Worm (Caenorhabditis elegans) whole organism, L4 larva: ENCODE data around the gene nmy-3.

Source experiments
- F26F4.8 ChIP-seq: fragments of 200-800 bp; sonication (Bioruptor generic); conservative IDR thresholded peaks from 2 replicates; pipeline ENCODE4 v1.3.6; 2022; ENCODE audit warnings: missing genetic modification characterization, missing compliant biosample characterization
- F49E8.2 ChIP-seq: sonication (generic microtip); optimal IDR thresholded peaks from 2 replicates; lab custom pipeline; 2016; ENCODE audit warnings: missing compliant biosample characterization, mild to moderate bottlenecking, missing genetic modification characterization, borderline replicate concordance
- Y75B8A.6 ChIP-seq: fragments of 200-800 bp; sonication (Bioruptor generic); IDR thresholded peaks from 2 replicates; pipeline ENCODE4 v1.3.6; 2022; ENCODE audit warnings: missing genetic modification reagents, missing genetic modification characterization, missing compliant biosample characterization
- ZK546.5 ChIP-seq, 2 experiments: sonication (generic microtip); optimal IDR thresholded peaks; 2 replicates each; lab custom pipeline; 2017; ENCODE audit warnings: missing biosample characterization in 2 of 2, missing genetic modification characterization in 2 of 2
- aha-1 ChIP-seq: fragments of 150-350 bp; peaks from one replicate; lab custom pipeline; 2014; ENCODE audit warnings: missing biosample characterization, missing genetic modification characterization
- ama-1 ChIP-seq: fragments of 150-350 bp; optimal IDR thresholded peaks from 2 replicates; lab custom pipeline; 2014; ENCODE audit warnings: inconsistent platforms, mixed read lengths
- ceh-20 ChIP-seq: fragments of 200-800 bp; sonication (Bioruptor generic); IDR thresholded peaks from 2 replicates; pipeline ENCODE4 v1.3.6; 2022; ENCODE audit warnings: missing genetic modification reagents, missing genetic modification characterization, missing compliant biosample characterization
- ceh-44 ChIP-seq: fragments of 200-800 bp; sonication (Bioruptor generic); IDR thresholded peaks from 2 replicates; pipeline ENCODE4 v1.3.6; 2022; ENCODE audit warnings: missing genetic modification reagents, missing genetic modification characterization, missing compliant biosample characterization
- ceh-82 ChIP-seq: sonication (generic microtip); optimal IDR thresholded peaks from 2 replicates; lab custom pipeline; 2017; ENCODE audit warnings: missing biosample characterization, missing genetic modification characterization
- ces-1 ChIP-seq: fragments of 150-350 bp; sonication (generic microtip); optimal IDR thresholded peaks from 4 replicates; lab custom pipeline; 2014; ENCODE audit warnings: missing biosample characterization, missing genetic modification reagents, missing genetic modification characterization
- cey-2 ChIP-seq: sonication (generic microtip); optimal IDR thresholded peaks from 3 replicates; lab custom pipeline; 2017; ENCODE audit warnings: missing genetic modification characterization, mild to moderate bottlenecking, missing compliant biosample characterization, antibody characterized with exemption, borderline replicate concordance; ENCODE audit not compliant: insufficient read depth
- daf-12 ChIP-seq: fragments of 150-350 bp; optimal IDR thresholded peaks from 2 replicates; lab custom pipeline; 2014; ENCODE audit warnings: missing biosample characterization, missing genetic modification reagents, missing genetic modification characterization
- daf-16 ChIP-seq, 3 experiments: sonication (generic microtip); optimal IDR thresholded peaks; 2 replicates each; lab custom pipeline; 2016 to 2017; ENCODE audit warnings: missing genetic modification characterization in 3 of 3, missing genetic modification reagents in 3 of 3, mild to moderate bottlenecking in 2 of 3, missing compliant biosample characterization in 2 of 3, missing biosample characterization in 1 of 3, moderate library complexity in 1 of 3
- daf-8 ChIP-seq: fragments of 200-800 bp; sonication (Bioruptor generic); IDR thresholded peaks from 2 replicates; pipeline ENCODE4 v1.3.6; 2022; ENCODE audit warnings: missing genetic modification characterization, missing compliant biosample characterization
- dmd-6 ChIP-seq: fragments of 200-800 bp; sonication (Bioruptor generic); IDR thresholded peaks from 2 replicates; pipeline ENCODE4 v1.3.6; 2022; ENCODE audit warnings: missing genetic modification reagents, missing genetic modification characterization, missing compliant biosample characterization
- duxl-1 ChIP-seq: sonication (generic microtip); optimal IDR thresholded peaks from 2 replicates; lab custom pipeline; 2016; ENCODE audit warnings: mild to moderate bottlenecking, missing genetic modification characterization, moderate library complexity, missing compliant biosample characterization; ENCODE audit not compliant: poor library complexity
- egl-43 ChIP-seq: fragments of 200-800 bp; sonication (Bioruptor generic); IDR thresholded peaks from 2 replicates; pipeline ENCODE4 v1.3.6; 2022; ENCODE audit warnings: missing genetic modification reagents, missing genetic modification characterization, missing compliant biosample characterization
- fkh-10 ChIP-seq: fragments of 150-350 bp; optimal IDR thresholded peaks from 2 replicates; lab custom pipeline; 2014; ENCODE audit warnings: missing biosample characterization, missing genetic modification reagents, missing genetic modification characterization
- jun-1 ChIP-seq: fragments of 150-350 bp; optimal IDR thresholded peaks from 2 replicates; lab custom pipeline; 2014; ENCODE audit warnings: missing biosample characterization, missing genetic modification reagents, missing genetic modification characterization
- lin-38 ChIP-seq: fragments of 200-800 bp; sonication (Bioruptor generic); IDR thresholded peaks from 2 replicates; pipeline ENCODE4 v1.3.6; 2022; ENCODE audit warnings: missing genetic modification reagents, missing genetic modification characterization, missing compliant biosample characterization
- lin-39 ChIP-seq: fragments of 150-350 bp; optimal IDR thresholded peaks from 2 replicates; lab custom pipeline; 2014; ENCODE audit warnings: missing biosample characterization, missing genetic modification reagents, missing genetic modification characterization
- lsy-2 ChIP-seq, 2 experiments: fragments of 150-350 bp in 1 of 2; sonication (generic microtip) in 1 of 2; optimal IDR thresholded peaks; 2 replicates each; lab custom pipeline; 2014 to 2017; ENCODE audit warnings: missing biosample characterization in 2 of 2, missing genetic modification characterization in 2 of 2
- mdl-1 ChIP-seq, 2 experiments: fragments of 150-350 bp in 1 of 2; sonication (generic microtip) in 1 of 2; optimal IDR thresholded peaks; 2 replicates each; lab custom pipeline; 2014 to 2017; ENCODE audit warnings: missing biosample characterization in 2 of 2, missing genetic modification characterization in 2 of 2
- mxl-2 ChIP-seq: fragments of 200-800 bp; sonication (Bioruptor generic); conservative IDR thresholded peaks from 2 replicates; pipeline ENCODE4 v1.3.6; 2022; ENCODE audit warnings: missing genetic modification reagents, missing genetic modification characterization, missing compliant biosample characterization
- nhr-10 ChIP-seq: fragments of 150-350 bp; optimal IDR thresholded peaks from 2 replicates; lab custom pipeline; 2014; ENCODE audit warnings: missing biosample characterization, missing genetic modification characterization
- nhr-11 ChIP-seq: fragments of 150-350 bp; optimal IDR thresholded peaks from 2 replicates; lab custom pipeline; 2014; ENCODE audit warnings: missing biosample characterization, missing genetic modification characterization
- nhr-237 ChIP-seq: sonication (generic microtip); optimal IDR thresholded peaks from 2 replicates; lab custom pipeline; 2017; ENCODE audit warnings: missing biosample characterization, missing genetic modification characterization
- nhr-28 ChIP-seq: fragments of 150-350 bp; optimal IDR thresholded peaks from 2 replicates; lab custom pipeline; 2014; ENCODE audit warnings: missing biosample characterization, missing genetic modification characterization
- nhr-41 ChIP-seq: fragments of 200-800 bp; sonication (Bioruptor generic); IDR thresholded peaks from 2 replicates; pipeline ENCODE4 v1.3.6; 2022; ENCODE audit warnings: missing genetic modification reagents, missing genetic modification characterization, missing compliant biosample characterization
- nhr-48 ChIP-seq: sonication (generic microtip); optimal IDR thresholded peaks from 2 replicates; lab custom pipeline; 2016; ENCODE audit warnings: mild to moderate bottlenecking, missing genetic modification characterization, missing compliant biosample characterization
- pha-4 ChIP-seq, 2 experiments: fragments of 150-350 bp in 1 of 2; fragments of 200-800 bp in 1 of 2; sonication (Bioruptor generic) in 1 of 2; IDR thresholded peaks in 1 of 2; optimal IDR thresholded peaks in 1 of 2; 2 replicates each; pipeline versions ENCODE4 v1.3.6 to Lab custom; 2014 to 2022; ENCODE audit warnings: missing genetic modification characterization in 2 of 2, missing genetic modification reagents in 2 of 2, missing biosample characterization in 1 of 2, missing compliant biosample characterization in 1 of 2
- rbr-2 ChIP-seq: sonication (generic microtip); optimal IDR thresholded peaks from 2 replicates; lab custom pipeline; 2016; ENCODE audit warnings: missing genotype, missing genetic modification characterization, missing compliant biosample characterization
- tra-1 ChIP-seq: fragments of 200-800 bp; sonication (Bioruptor generic); IDR thresholded peaks from 2 replicates; pipeline ENCODE4 v1.3.6; 2022; ENCODE audit warnings: missing genetic modification reagents, missing genetic modification characterization, missing compliant biosample characterization
- unc-130 ChIP-seq: sonication (generic microtip); optimal IDR thresholded peaks from 2 replicates; lab custom pipeline; 2016; ENCODE audit warnings: missing genetic modification reagents, missing genetic modification characterization, missing compliant biosample characterization
- unc-62 ChIP-seq, 3 experiments: fragments of 150-350 bp in 1 of 3; sonication (generic microtip); optimal IDR thresholded peaks in 2 of 3; peaks in 1 of 3; 1 replicate in 1 of 3; 2 replicates in 2 of 3; lab custom pipeline; 2014 to 2017; ENCODE audit warnings: missing biosample characterization in 3 of 3, missing genetic modification characterization in 3 of 3, missing genetic modification reagents in 3 of 3, missing genotype in 1 of 3
- zip-11 ChIP-seq: fragments of 200-800 bp; sonication (Bioruptor generic); IDR thresholded peaks from 2 replicates; pipeline ENCODE4 v1.3.6; 2022; ENCODE audit warnings: missing genetic modification characterization, missing compliant biosample characterization
- ztf-11 ChIP-seq: fragments of 150-350 bp; optimal IDR thresholded peaks from 2 replicates; lab custom pipeline; 2014; ENCODE audit warnings: missing biosample characterization, missing genetic modification characterization
- ztf-7 ChIP-seq: fragments of 150-350 bp; optimal IDR thresholded peaks from 2 replicates; lab custom pipeline; 2014; ENCODE audit warnings: missing biosample characterization, missing genetic modification characterization

The nmy-3 gene

DNA sequence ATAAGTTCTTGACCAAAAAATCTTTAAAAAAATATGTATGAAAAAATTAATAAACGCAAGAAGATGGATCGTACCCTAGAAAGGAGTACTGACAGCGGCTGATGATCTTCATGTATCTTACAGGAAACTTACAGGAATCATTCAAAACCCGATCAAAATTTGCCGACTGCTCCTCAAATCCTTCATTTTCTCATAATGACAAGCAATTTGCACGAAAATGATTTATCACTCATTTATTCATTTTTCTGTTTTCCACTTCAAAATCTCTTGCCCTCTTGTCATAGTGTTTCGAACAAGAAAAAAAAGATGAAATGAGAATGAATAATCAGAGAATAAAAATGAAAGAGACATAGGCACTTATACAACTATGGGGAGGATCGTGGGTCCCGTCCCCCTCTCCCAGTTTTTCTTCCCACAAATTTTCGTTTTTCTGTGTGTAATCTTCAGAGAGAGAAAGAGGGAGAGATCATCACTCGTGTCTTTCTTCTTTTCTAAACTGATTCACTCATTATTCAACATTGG is at the start of gene nmy-3:
Gene nmy-3 (plus strand): TSS at position 472 of the 522 bp plus-strand sequence.
- TF ChIP-seq F49E8.2 (tag; lab: Kevin White, UChicago), result no peak
- TF ChIP-seq unc-62 (GFP tag; optimal IDR thresholded peaks at IDR 0.05 in 1 of 2; lab: Kevin White, UChicago), result peak in 1 of 2 experiments; percentile 91
- TF ChIP-seq unc-62 (tag; optimal IDR thresholded peaks at IDR 0.05; lab: Kevin White, UChicago), result no peak
- no peak for TF ChIP-seq rbr-2 (tag; lab: Kevin White, UChicago)

DNA sequence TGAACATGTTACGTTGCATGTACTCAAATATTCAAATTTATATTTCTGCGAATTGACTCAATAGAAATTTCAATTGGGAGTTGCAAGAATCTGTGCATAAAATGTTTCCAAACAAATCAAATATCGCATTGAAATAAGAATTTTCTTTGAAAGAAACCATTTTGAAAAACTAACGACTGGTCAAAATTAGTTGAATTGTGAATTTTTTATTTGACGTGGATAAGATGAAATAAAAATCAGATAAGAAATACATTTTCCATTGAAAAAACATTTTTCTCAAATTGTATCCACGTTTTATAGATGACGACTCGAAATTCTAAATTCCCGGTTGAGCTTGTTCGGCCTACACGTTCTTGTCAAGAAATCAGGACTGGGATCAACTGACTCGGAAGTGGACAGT is 49.5 kb upstream of the nmy-3 start, which contains the start of gene C46C2.3:
Gene C46C2.3 (plus strand): TSS at position 301 of the 400 bp plus-strand sequence.
- no peak for TF ChIP-seq nhr-48
- peak in 1 of 2 experiments; percentile 19 for TF ChIP-seq unc-62 (GFP tag; optimal IDR thresholded peaks at IDR 0.05 in 1 of 2; lab: Kevin White, UChicago)
- TF ChIP-seq unc-62 (tag; optimal IDR thresholded peaks at IDR 0.05; lab: Kevin White, UChicago), result no peak
- TF ChIP-seq daf-8, result no peak
- no peak for TF ChIP-seq ceh-20
- TF ChIP-seq lin-39 (tag; lab: Kevin White, UChicago), result no peak

DNA sequence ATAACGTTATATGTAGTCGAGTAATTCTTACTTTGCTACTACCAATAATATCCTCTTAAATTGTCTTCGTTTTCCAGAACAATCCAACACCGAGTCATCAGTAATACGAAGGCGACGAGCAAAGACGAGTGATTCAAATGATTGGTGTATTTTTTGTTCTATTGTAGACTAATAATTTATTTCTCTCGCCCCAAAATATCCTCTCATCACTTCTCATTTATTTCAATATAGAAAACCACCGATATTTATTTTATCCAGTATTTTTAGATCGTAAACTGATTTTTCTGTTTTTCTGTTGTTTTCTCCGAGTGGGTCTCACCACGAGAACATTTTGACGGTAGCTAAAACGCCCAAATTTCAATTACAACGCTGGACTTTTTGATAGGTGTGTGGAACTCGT is 46.6 kb upstream of the nmy-3 start:
- TF ChIP-seq aha-1, result peak; percentile 92
- TF ChIP-seq lsy-2 (tag; optimal IDR thresholded peaks at IDR 0.05; lab: Kevin White, UChicago), result no peak
- TF ChIP-seq, all 104 proteins: peak for 1

DNA sequence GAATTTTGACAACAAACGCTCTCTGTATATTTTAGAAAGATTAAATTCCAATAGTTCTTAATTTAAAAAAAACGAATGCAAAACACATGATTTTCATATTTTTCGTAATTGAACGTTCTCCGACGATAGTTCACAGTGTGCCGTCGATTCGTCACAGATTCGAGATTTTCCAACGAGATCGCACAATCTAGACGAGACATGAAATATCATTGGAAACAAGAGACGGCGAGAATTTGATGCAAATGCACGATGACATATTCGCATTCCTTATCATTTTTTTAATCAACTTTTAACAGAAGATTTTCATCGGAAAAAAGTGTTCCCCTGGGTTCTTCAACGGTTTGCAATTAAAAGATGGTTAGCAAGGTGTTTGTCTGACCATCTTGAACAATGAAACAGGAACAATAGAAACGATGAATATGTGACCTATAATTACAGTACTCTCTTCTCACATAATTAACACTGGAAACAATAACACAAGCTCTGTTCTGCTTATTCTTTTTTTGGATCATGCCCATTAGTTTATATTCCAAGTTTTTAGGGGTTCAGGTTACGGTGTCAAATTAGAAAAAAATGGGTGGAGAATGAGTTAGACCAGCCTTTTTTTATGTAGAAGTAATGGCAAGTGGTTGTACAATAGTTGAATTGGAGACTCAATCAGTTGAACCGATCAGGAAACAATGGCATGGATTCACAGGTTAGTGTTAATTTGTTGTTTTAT is 41.7 kb upstream of the nmy-3 start, which contains the start of gene Y11D7A.3:
Gene Y11D7A.3 (plus strand): TSS at position 671 of the 721 bp plus-strand sequence.
- TF ChIP-seq daf-16 (GFP tag; optimal IDR thresholded peaks at IDR 0.05; lab: Kevin White, UChicago) (no peak), daf-16 (tag; optimal IDR thresholded peaks at IDR 0.05; lab: Kevin White, UChicago) (no peak), nhr-28 (tag; lab: Kevin White, UChicago) (peak; percentile 40), zip-11 (GFP tag; lab: Robert Waterston, UW) (no peak), lin-39 (tag; lab: Kevin White, UChicago) (no peak), mxl-2 (no peak), lin-38 (GFP tag; lab: Robert Waterston, UW) (no peak), unc-130 (GFP tag; lab: Kevin White, UChicago) (no peak), mdl-1 (tag; optimal IDR thresholded peaks at IDR 0.05; lab: Kevin White, UChicago) (no peak), egl-43 (GFP tag; lab: Robert Waterston, UW) (no peak), ztf-11 (tag; lab: Kevin White, UChicago) (no peak), aha-1 (peak; percentile 54), ces-1 (GFP tag; lab: Kevin White, UChicago) (no peak), Y75B8A.6 (GFP tag; lab: Robert Waterston, UW) (no peak), nhr-10 (tag; lab: Kevin White, UChicago) (no peak), cey-2 (tag; lab: Kevin White, UChicago) (no peak), nhr-237 (no peak), ceh-20 (0 out of 2 replicates have a peak, but pooled peaks have one; percentile 15), ceh-44 (GFP tag; lab: Robert Waterston, UW) (no peak)

DNA sequence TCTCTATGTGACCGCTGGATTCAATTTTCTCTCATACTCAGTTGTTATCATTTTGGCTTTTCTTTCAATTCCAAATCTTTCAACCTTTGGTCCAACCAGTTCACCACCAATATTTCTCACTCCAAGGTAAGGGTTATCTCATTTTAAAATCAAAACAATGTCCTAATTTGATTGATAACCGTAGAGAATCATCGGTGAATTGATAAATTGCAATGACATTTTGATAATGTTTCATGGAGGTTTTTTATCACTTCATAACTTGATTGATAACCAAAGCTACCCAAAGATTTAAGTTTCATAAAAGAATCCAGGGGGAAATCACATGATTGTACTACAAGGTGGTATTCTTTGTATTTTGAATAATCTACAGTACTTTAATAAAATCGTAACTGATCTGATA is 35.1 kb upstream of the nmy-3 start:
- TF ChIP-seq ama-1 (lab: Kevin White, UChicago) (no peak), ztf-7 (no peak), nhr-41 (GFP tag; lab: Robert Waterston, UW) (no peak), jun-1 (tag; lab: Kevin White, UChicago) (no peak), dmd-6 (no peak), daf-12 (no peak), tra-1 (GFP tag; lab: Robert Waterston, UW) (no peak), duxl-1 (tag; lab: Kevin White, UChicago) (no peak), ZK546.5 (tag; optimal IDR thresholded peaks at IDR 0.05; lab: Kevin White, UChicago) (no peak), ceh-82 (tag; lab: Kevin White, UChicago) (no peak), nhr-28 (tag; lab: Kevin White, UChicago) (no peak), nhr-11 (tag; lab: Kevin White, UChicago) (no peak), pha-4 (GFP tag; IDR thresholded peaks at IDR 0.05; lab: Robert Waterston, UW) (no peak), pha-4 (tag; optimal IDR thresholded peaks at IDR 0.05; lab: Kevin White, UChicago) (no peak), fkh-10 (no peak), F26F4.8 (GFP tag; lab: Robert Waterston, UW) (no peak)
- TF ChIP-seq, all 104 proteins: peak for 0
